Worm (Caenorhabditis elegans): ENCODE measurements around the gene mrps-34.

- TF ChIP-seq R02D3.7 (tag; optimal IDR thresholded peaks at IDR 0.05) = no peak
- TF ChIP-seq lsy-2 (tag; optimal IDR thresholded peaks at IDR 0.05) = no peak
These were observed 18.8 kb downstream of the mrps-34 start for ce11 chrIII:4523411-4523810.
